Worm (Caenorhabditis elegans) whole organism, L4/young adult: ENCODE data around the gene nlp-13.

Source experiments
- dao-5 ChIP-seq: sonication (generic microtip); optimal IDR thresholded peaks from 2 replicates; lab custom pipeline; 2016; ENCODE audit warnings: missing genotype, missing genetic modification characterization, moderate library complexity, missing compliant biosample characterization
- him-1 ChIP-seq: sonication (generic microtip); optimal IDR thresholded peaks from 2 replicates; lab custom pipeline; 2016; ENCODE audit warnings: missing genotype, missing genetic modification reagents, missing genetic modification characterization, missing compliant biosample characterization

DNA sequence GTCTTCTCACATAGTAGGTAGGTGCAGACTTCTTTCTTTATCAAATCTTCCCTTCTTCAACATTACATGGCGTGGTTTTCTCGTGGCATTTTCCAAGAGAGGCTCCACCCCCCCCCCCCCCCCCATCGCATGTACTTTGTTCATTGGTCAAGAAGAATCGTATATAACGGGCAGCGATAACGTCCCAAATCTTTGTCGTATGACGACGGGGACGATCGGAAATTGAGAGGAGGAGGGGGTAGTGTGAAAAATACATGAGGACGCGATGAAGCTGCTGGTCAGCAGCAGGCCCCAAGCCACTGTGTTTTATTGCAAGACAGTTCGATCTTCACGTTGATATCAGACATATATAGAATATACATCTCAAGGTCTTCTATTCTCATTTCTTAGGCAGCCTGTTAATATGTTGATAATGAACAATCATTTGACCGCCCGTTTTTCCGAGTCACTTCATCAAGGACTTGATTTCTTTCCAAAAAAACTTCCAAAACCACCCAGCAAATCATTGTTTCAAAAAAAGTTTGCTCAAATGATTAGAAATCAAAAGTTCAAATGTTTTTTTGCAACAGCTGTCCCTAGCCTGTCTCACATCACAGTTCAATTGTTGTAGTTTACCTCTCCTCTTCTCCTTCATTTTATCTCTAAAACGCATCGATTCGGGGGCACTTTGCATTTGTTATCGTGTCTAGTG, 49.6 kb upstream of the nlp-13 start:
- no peak for TF ChIP-seq him-1 (tag; lab: Kevin White, UChicago)
- no peak for TF ChIP-seq dao-5 (tag; lab: Kevin White, UChicago)
